Worm (Caenorhabditis elegans): ENCODE data around the gene abts-2.

DNA sequence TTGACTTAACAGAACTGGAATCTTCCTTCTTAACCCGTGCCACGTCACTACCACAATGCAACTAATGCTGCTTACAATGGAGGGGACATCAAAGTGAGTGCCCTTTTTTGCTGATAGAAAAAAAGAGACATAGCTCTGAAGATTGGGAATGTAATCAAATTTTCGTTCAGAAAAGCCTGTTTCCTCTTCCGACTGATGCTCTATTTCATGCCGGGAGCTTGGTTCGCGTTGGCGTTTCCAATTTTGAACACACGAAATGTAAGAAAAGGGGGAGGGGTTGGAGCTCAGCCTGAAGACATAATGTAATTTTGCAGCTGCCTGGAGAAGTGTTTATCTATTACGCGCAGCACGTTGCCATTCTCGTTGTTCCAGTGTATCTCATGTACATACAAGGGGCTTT lies 27.3 kb upstream of the abts-2 start:
- TF ChIP-seq W03F9.2 (tag; optimal IDR thresholded peaks at IDR 0.05) (no peak), him-1 (tag; optimal IDR thresholded peaks at IDR 0.05) (peak; percentile 17)

All from whole organism, L4/young adult.